Worm (Caenorhabditis elegans): ENCODE measurements around the gene F57C2.4.

DNA sequence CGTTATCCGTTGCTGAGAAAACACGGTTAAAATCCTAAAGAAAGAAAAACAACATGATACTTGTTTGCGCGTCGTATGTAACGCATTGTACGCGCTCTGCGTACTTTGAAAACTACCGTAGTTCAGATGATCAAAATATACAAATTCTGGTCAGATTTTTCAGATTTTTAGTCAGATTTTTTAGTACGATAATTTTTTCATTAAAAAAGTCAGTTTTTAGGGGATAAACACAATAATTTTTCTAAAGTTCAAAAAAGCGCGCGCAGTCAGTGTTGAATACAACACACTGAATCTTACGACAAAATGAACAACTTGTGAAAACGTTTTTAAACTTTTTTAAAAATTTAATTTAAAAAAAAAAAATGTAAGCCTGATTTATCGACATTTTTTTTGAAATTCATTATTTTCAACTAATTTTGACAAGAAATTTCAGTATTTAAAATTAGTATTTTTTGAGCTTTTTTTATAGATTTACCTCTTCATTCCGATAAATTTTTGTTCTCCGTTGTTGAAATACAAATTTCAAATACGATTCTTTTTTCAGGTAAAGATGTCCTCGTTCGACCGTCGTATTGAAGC lies 1.4 kb upstream of the F57C2.4 start, which contains the start of gene pot-2:
- TF ChIP-seq med-1 (GFP tag; optimal IDR thresholded peaks at IDR 0.05; ENCODE audit: insufficient read depth), result no peak
- TF ChIP-seq ztf-29 (GFP tag; IDR thresholded peaks at IDR 0.05), result no peak
- TF ChIP-seq flt-1 (GFP tag; IDR thresholded peaks at IDR 0.05), result no peak
- TF ChIP-seq cog-1 (tag; optimal IDR thresholded peaks at IDR 0.05), result no peak
- TF ChIP-seq T22C8.4 (GFP tag; IDR thresholded peaks at IDR 0.05), result no peak
- no peak for TF ChIP-seq tab-1 (GFP tag; IDR thresholded peaks at IDR 0.05)
- TF ChIP-seq klf-2 (GFP tag; conservative IDR thresholded peaks at IDR 0.05), result no peak

Data from whole organism, midembryonic.